Fruit fly (Drosophila melanogaster) whole organism, wandering third instar larva: ENCODE data around the gene CG8173.

Experiments
- Abd-B ChIP-seq: fragments of >200 bp; optimal IDR thresholded peaks from 2 replicates; lab custom pipeline; 2017; ENCODE audit warnings: missing biosample characterization, missing genetic modification characterization
- CG32264 ChIP-seq: fragments of 200-800 bp; sonication (Bioruptor generic); optimal IDR thresholded peaks from 2 replicates; lab custom pipeline; 2016; ENCODE audit warnings: missing biosample characterization, missing genetic modification characterization
- CrebA ChIP-seq: fragments of 200-800 bp; sonication (Bioruptor generic); optimal IDR thresholded peaks from 2 replicates; lab custom pipeline; 2016; ENCODE audit warnings: missing biosample characterization, mild to moderate bottlenecking, missing genetic modification characterization, borderline replicate concordance
- Dif ChIP-seq: fragments of 200-275, 200-300 bp; sonication (Bioruptor generic); optimal IDR thresholded peaks from 2 replicates; lab custom pipeline; 2018; ENCODE audit warnings: missing biosample characterization, missing genetic modification characterization; ENCODE audit not compliant: partially characterized antibody
- GATAd ChIP-seq: sonication (Bioruptor generic); optimal IDR thresholded peaks from 2 replicates; lab custom pipeline; 2016; ENCODE audit warnings: missing biosample characterization, missing genetic modification characterization
- HLH106 ChIP-seq: fragments of 200-800 bp; optimal IDR thresholded peaks from 3 replicates; lab custom pipeline; 2019; ENCODE audit warnings: missing biosample characterization, mild to moderate bottlenecking, missing genetic modification characterization, moderate library complexity
- Hnf4 ChIP-seq: fragments of 200-800 bp; sonication (Bioruptor generic); optimal IDR thresholded peaks from 2 replicates; lab custom pipeline; 2016; ENCODE audit warnings: missing biosample characterization, mild to moderate bottlenecking, missing genetic modification characterization
- Hr78 ChIP-seq: fragments of >200 bp; optimal IDR thresholded peaks from 2 replicates; lab custom pipeline; 2017; ENCODE audit warnings: missing biosample characterization, missing genetic modification characterization
- Hr83 ChIP-seq: fragments of 200-300 bp; sonication (Bioruptor generic); optimal IDR thresholded peaks from 2 replicates; lab custom pipeline; 2016; ENCODE audit warnings: missing biosample characterization, mild to moderate bottlenecking, missing genetic modification characterization, moderate library complexity; ENCODE audit not compliant: poor library complexity, severe bottlenecking
- Jra ChIP-seq: sonication (Bioruptor generic); optimal IDR thresholded peaks from 2 replicates; lab custom pipeline; 2016; ENCODE audit warnings: missing biosample characterization, missing genetic modification characterization
- Mio ChIP-seq: sonication (Bioruptor generic); optimal IDR thresholded peaks from 2 replicates; lab custom pipeline; 2016; ENCODE audit warnings: missing biosample characterization, missing genetic modification characterization
- Myc ChIP-seq: fragments of >200 bp; optimal IDR thresholded peaks from 2 replicates; lab custom pipeline; 2017
- N ChIP-seq: fragments of >200 bp; optimal IDR thresholded peaks from 2 replicates; lab custom pipeline; 2018; ENCODE audit warnings: missing biosample characterization, missing external identifiers, missing genetic modification characterization
- OdsH ChIP-seq: fragments of 200-800 bp; sonication (Bioruptor generic); optimal IDR thresholded peaks from 2 replicates; lab custom pipeline; 2016; ENCODE audit warnings: missing biosample characterization, mild to moderate bottlenecking, missing genetic modification characterization
- Rel ChIP-seq, 2 experiments: fragments of 200-800 bp; sonication (Bioruptor generic) in 1 of 2; optimal IDR thresholded peaks; 2 replicates in 1 of 2; 3 replicates in 1 of 2; lab custom pipeline; 2016 to 2019; ENCODE audit warnings: mild to moderate bottlenecking in 2 of 2, missing biosample characterization in 2 of 2, missing genetic modification characterization in 2 of 2, moderate library complexity in 1 of 2
- Vsx2 ChIP-seq: fragments of 200-300, 225-300 bp; sonication (Bioruptor generic); optimal IDR thresholded peaks from 2 replicates; lab custom pipeline; 2018; ENCODE audit warnings: missing biosample characterization, missing genetic modification characterization; ENCODE audit not compliant: partially characterized antibody
- dl ChIP-seq, 2 experiments: fragments of 175-275, 200-275 bp in 1 of 2; fragments of 200-275 bp in 1 of 2; sonication (Bioruptor generic); optimal IDR thresholded peaks; lab custom pipeline; 2018; ENCODE audit warnings: mild to moderate bottlenecking in 2 of 2, missing biosample characterization in 2 of 2, missing genetic modification characterization in 2 of 2, moderate library complexity in 2 of 2; ENCODE audit not compliant: partially characterized antibody in 2 of 2, insufficient read depth in 1 of 2
- foxo ChIP-seq, 2 experiments: fragments of 200-800 bp; sonication (Bioruptor generic); optimal IDR thresholded peaks; 2 replicates in 1 of 2; 3 replicates in 1 of 2; lab custom pipeline; 2016 to 2017; ENCODE audit warnings: missing biosample characterization in 2 of 2, missing genetic modification characterization in 2 of 2
- h ChIP-seq: fragments of 200-800 bp; sonication (Bioruptor generic); optimal IDR thresholded peaks from 3 replicates; lab custom pipeline; 2016; ENCODE audit warnings: missing biosample characterization, mild to moderate bottlenecking, missing genetic modification characterization
- jim ChIP-seq: fragments of 175-275, 200-325 bp; sonication (Bioruptor generic); optimal IDR thresholded peaks from 2 replicates; lab custom pipeline; 2016; ENCODE audit warnings: missing biosample characterization, mild to moderate bottlenecking, missing genetic modification characterization
- pan ChIP-seq: fragments of >200 bp; optimal IDR thresholded peaks from 2 replicates; lab custom pipeline; 2017
- psq ChIP-seq: fragments of 200-800 bp; sonication (Bioruptor generic); optimal IDR thresholded peaks from 3 replicates; lab custom pipeline; 2017; ENCODE audit warnings: missing biosample characterization, mild to moderate bottlenecking, missing genetic modification characterization, moderate library complexity
- rgr ChIP-seq: fragments of 200-800 bp; sonication (Bioruptor generic); optimal IDR thresholded peaks from 3 replicates; lab custom pipeline; 2016; ENCODE audit warnings: missing biosample characterization, mild to moderate bottlenecking, missing genetic modification characterization
- sv ChIP-seq: fragments of 200-800 bp; sonication (Bioruptor generic); optimal IDR thresholded peaks from 3 replicates; lab custom pipeline; 2016; ENCODE audit warnings: missing biosample characterization, missing genetic modification characterization
- tai ChIP-seq: sonication (Bioruptor generic); optimal IDR thresholded peaks from 2 replicates; lab custom pipeline; 2016; ENCODE audit warnings: missing biosample characterization, missing genetic modification characterization
- woc ChIP-seq: sonication (Bioruptor generic); optimal IDR thresholded peaks from 2 replicates; lab custom pipeline; 2016; ENCODE audit warnings: missing biosample characterization, mild to moderate bottlenecking, missing genetic modification characterization

Gene CG8173

DNA sequence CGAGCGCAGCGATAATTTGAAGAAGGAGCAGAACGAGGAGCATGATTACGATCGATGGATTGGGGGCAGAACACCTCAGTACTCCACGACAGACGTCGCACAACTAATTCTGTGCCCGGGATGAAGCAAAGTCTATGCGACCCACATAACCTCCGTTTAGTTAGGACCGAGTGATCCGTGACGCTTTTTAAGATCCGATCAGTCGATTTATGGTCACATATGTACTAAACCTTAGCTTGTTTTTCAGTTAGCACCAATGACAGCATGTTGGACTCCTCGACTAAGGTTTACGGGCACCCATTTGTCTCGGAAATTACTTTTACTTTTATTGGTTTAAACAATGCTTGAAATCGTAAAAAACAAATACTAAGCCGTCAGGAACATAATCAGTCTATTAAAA, 37.7 kb downstream of the CG8173 start, which contains the start of gene CG12990:
CG12990 (minus strand) TSS at position 101 of the 400 bp plus-strand sequence.
- no peak for TF ChIP-seq foxo (GFP tag; optimal IDR thresholded peaks at IDR 0.05; lab: Kevin White, UChicago)
- no peak for TF ChIP-seq Abd-B (GFP tag; lab: Kevin White, UChicago)
- TF ChIP-seq HLH106 (tag; lab: Kevin White, UChicago) = no peak
- TF ChIP-seq CG32264 (GFP tag; lab: Kevin White, UChicago) = no peak
- no peak for TF ChIP-seq Vsx2 (GFP tag; lab: Kevin White, UChicago)
- no peak for TF ChIP-seq N
- no peak for TF ChIP-seq Mio (GFP tag; lab: Kevin White, UChicago)
- TF ChIP-seq, all 38 proteins: peak for 0

DNA sequence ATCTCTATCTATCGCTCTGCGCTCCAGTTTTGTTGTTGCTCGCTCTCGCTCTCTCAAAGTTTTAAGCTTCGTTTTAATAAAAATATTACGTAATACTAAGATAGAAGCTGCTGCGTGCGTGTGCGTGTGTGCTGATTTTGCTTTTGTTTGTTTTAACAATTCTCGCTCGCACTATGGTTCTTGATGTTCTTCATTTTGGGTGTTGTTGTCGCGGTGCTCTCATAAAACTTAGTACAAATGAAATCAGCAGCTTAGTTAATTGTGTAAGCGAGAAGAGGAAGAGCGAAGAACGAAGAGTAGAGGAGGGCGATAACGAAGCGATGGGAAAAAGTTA, 50.4 kb downstream of the CG8173 start:
- TF ChIP-seq Hr78 (GFP tag; lab: Kevin White, UChicago) (no peak), Hnf4 (GFP tag; lab: Kevin White, UChicago) (no peak), GATAd (GFP tag; lab: Kevin White, UChicago) (no peak), tai (GFP tag; lab: Kevin White, UChicago) (no peak), Vsx2 (GFP tag; lab: Kevin White, UChicago) (no peak), Rel (GFP tag; optimal IDR thresholded peaks at IDR 0.05; lab: Kevin White, UChicago) (no peak), Rel (tag; optimal IDR thresholded peaks at IDR 0.05; lab: Kevin White, UChicago) (no peak), jim (GFP tag; lab: Kevin White, UChicago) (no peak)

DNA sequence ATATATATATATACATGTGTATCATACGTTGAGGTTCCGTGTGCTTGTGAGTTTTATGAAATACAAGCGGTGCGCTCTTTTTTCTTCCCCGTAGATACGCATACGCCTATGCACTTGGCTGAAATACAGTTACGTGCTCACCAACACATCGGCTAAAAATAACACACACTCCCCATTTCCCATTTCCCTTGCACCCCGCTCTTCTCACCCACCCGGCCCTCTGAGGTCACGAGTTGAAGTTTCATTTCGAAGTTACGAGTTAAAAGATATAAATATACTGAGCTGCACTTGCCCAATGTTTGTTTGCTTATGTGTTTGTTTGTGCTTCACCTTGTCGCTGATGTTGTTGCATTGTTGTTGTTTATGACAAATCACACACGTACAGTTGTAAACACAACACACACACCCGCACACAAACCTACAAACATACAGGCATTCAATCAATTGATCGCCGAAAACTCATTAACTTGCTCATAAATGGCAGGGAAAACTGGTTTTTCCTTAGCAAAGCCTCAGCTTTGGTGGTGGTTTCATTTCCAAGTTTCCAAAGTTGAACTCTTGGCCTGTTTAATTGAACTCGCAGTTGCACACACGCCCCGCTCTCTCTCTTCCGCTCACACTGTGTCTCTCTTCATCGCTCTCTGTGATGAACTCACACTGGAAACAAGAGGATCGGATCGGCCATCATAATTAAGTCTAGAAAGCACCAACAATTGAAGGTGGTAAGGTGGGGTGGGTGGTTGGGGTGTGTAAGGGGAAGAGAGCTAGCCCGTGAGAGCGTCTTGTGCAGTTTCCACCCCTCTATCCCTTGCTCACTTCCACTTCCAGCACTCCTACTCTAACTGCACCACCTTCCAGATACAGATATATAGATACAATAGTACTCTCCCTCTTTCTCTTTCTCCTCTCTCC, 51.0 kb downstream of the CG8173 start:
- TF ChIP-seq CrebA (GFP tag; lab: Kevin White, UChicago) (no peak), Dif (GFP tag; lab: Kevin White, UChicago) (no peak), Vsx2 (GFP tag; lab: Kevin White, UChicago) (no peak), Myc (no peak), woc (GFP tag; lab: Kevin White, UChicago) (no peak), pan (lab: Kevin White, UChicago) (no peak), Mio (GFP tag; lab: Kevin White, UChicago) (no peak), Jra (GFP tag; lab: Kevin White, UChicago) (no peak), OdsH (no peak), tai (GFP tag; lab: Kevin White, UChicago) (no peak), sv (GFP tag; lab: Kevin White, UChicago) (no peak), dl (GFP tag; optimal IDR thresholded peaks at IDR 0.05; lab: Kevin White, UChicago; ENCODE audit: insufficient read depth in 1 of 2, partially characterized antibody in 2 of 2) (no peak), Hnf4 (GFP tag; lab: Kevin White, UChicago) (no peak), psq (no peak), Hr83 (GFP tag; lab: Kevin White, UChicago) (no peak), N (no peak), h (GFP tag; lab: Kevin White, UChicago) (no peak), rgr (GFP tag; lab: Kevin White, UChicago) (no peak), Abd-B (GFP tag; lab: Kevin White, UChicago) (no peak), GATAd (GFP tag; lab: Kevin White, UChicago) (no peak)
- TF ChIP-seq, all 38 proteins: peak for 0

DNA sequence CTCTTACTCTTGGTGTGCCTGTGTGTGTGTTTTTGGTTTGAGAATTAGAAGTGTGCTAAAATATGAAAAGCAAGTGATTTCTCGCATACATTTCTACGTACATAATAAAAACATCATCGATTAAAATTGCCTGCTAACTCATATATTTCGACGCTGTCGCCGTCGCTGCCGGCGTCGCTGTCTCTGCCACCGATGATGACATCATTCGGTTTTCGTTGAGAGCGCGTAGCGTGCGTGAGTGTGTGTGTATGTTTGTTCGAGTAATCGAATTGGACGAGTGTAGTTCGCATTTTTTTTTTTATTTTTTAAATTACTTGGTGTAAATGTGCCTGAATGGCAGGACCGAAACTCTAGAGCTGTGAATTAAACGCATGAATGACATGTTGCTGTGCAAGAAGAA, 51.7 kb downstream of the CG8173 start:
- TF ChIP-seq psq (peak; percentile 1), woc (GFP tag; lab: Kevin White, UChicago) (no peak)
